Worm (Caenorhabditis elegans) whole organism, L1 larva: ENCODE data around the gene C42C1.19.

Experiments
- C04F5.9 ChIP-seq: sonication (generic microtip); optimal IDR thresholded peaks from 2 replicates; lab custom pipeline; 2016; ENCODE audit warnings: missing genetic modification characterization, missing compliant biosample characterization
- C16A3.4 ChIP-seq: fragments of 150-350 bp; optimal IDR thresholded peaks from 2 replicates; lab custom pipeline; 2014; ENCODE audit warnings: missing biosample characterization, missing genetic modification characterization
- C34B4.2 ChIP-seq: sonication (generic microtip); optimal IDR thresholded peaks from 2 replicates; lab custom pipeline; 2017; ENCODE audit warnings: mild to moderate bottlenecking, missing genetic modification characterization, missing compliant biosample characterization
- F16B12.6 ChIP-seq: fragments of 150-350 bp; optimal IDR thresholded peaks from 2 replicates; lab custom pipeline; 2014; ENCODE audit warnings: missing biosample characterization, missing genetic modification characterization
- Y116A8C.19 ChIP-seq: sonication (generic microtip); optimal IDR thresholded peaks from 2 replicates; lab custom pipeline; 2016; ENCODE audit warnings: missing compliant biosample characterization, missing genetic modification characterization, borderline replicate concordance
- aha-1 ChIP-seq: fragments of 150-350 bp; optimal IDR thresholded peaks from 2 replicates; lab custom pipeline; 2014; ENCODE audit warnings: missing biosample characterization, missing genetic modification characterization
- alr-1 ChIP-seq: fragments of 200-800 bp; sonication (Bioruptor generic); optimal IDR thresholded peaks from 2 replicates; lab custom pipeline; 2018; ENCODE audit warnings: borderline replicate concordance, mild to moderate bottlenecking, missing genetic modification characterization, missing compliant biosample characterization
- aly-2 ChIP-seq: fragments of 150-350 bp; optimal IDR thresholded peaks from 2 replicates; lab custom pipeline; 2014; ENCODE audit warnings: missing biosample characterization, missing genetic modification characterization
- blmp-1 ChIP-seq: fragments of 150-350 bp; optimal IDR thresholded peaks from 2 replicates; lab custom pipeline; 2014; ENCODE audit warnings: missing biosample characterization, missing genetic modification characterization
- ceh-63 ChIP-seq: fragments of 200-800 bp; sonication (Bioruptor generic); optimal IDR thresholded peaks from 2 replicates; lab custom pipeline; 2018; ENCODE audit warnings: mild to moderate bottlenecking, missing genetic modification characterization, missing compliant biosample characterization
- ceh-8 ChIP-seq: fragments of 200-800 bp; sonication (Bioruptor generic); optimal IDR thresholded peaks from 2 replicates; lab custom pipeline; 2018; ENCODE audit warnings: mild to moderate bottlenecking, missing genetic modification characterization, moderate library complexity, missing compliant biosample characterization
- ceh-82 ChIP-seq, 3 experiments: fragments of 150-350 bp in 1 of 3; sonication (generic microtip) in 2 of 3; optimal IDR thresholded peaks; 2 replicates each; lab custom pipeline; 2014 to 2017; ENCODE audit warnings: missing biosample characterization in 3 of 3, missing genetic modification characterization in 3 of 3
- ceh-90 ChIP-seq: sonication (generic microtip); optimal IDR thresholded peaks from 2 replicates; lab custom pipeline; 2016; ENCODE audit warnings: missing genetic modification characterization, missing compliant biosample characterization
- dpl-1 ChIP-seq, 3 experiments: fragments of 150-350 bp in 2 of 3; sonication (generic microtip) in 1 of 3; optimal IDR thresholded peaks; 2 replicates each; lab custom pipeline; 2014 to 2017; ENCODE audit warnings: missing biosample characterization in 3 of 3, missing genetic modification characterization in 3 of 3, missing genetic modification reagents in 3 of 3
- dsc-1 ChIP-seq: sonication (generic microtip); optimal IDR thresholded peaks from 2 replicates; lab custom pipeline; 2016; ENCODE audit warnings: mild to moderate bottlenecking, missing genetic modification characterization, missing compliant biosample characterization
- efl-1 ChIP-seq, 4 experiments: fragments of 150-350 bp; optimal IDR thresholded peaks in 3 of 4; peaks in 1 of 4; 1 replicate in 1 of 4; 2 replicates in 3 of 4; lab custom pipeline; 2014; ENCODE audit warnings: missing biosample characterization in 2 of 4, missing genetic modification characterization in 2 of 4, missing genetic modification reagents in 2 of 4
- efl-3 ChIP-seq: fragments of 200-800 bp; sonication (Bioruptor generic); optimal IDR thresholded peaks from 2 replicates; lab custom pipeline; 2018; ENCODE audit warnings: mild to moderate bottlenecking, missing genetic modification characterization, missing compliant biosample characterization
- egl-13 ChIP-seq: sonication (generic microtip); optimal IDR thresholded peaks from 2 replicates; lab custom pipeline; 2016; ENCODE audit warnings: missing genotype, missing genetic modification reagents, missing genetic modification characterization, missing compliant biosample characterization
- egl-27 ChIP-seq, 2 experiments: fragments of 150-350 bp in 1 of 2; sonication (generic microtip); optimal IDR thresholded peaks; 3 replicates each; lab custom pipeline; 2017 to 2018; ENCODE audit warnings: missing biosample characterization in 2 of 2, missing genetic modification characterization in 2 of 2, missing genetic modification reagents in 2 of 2
- elt-3 ChIP-seq, 6 experiments: fragments of 150-350 bp in 1 of 6; sonication (generic microtip); optimal IDR thresholded peaks; 2 replicates each; lab custom pipeline; 2017 to 2018; ENCODE audit warnings: missing biosample characterization in 6 of 6, missing genetic modification characterization in 6 of 6, inconsistent platforms in 1 of 6
- fkh-4 ChIP-seq: sonication (generic microtip); optimal IDR thresholded peaks from 2 replicates; lab custom pipeline; 2016; ENCODE audit warnings: missing compliant biosample characterization, missing genetic modification characterization, borderline replicate concordance
- fkh-8 ChIP-seq: sonication (generic microtip); optimal IDR thresholded peaks from 2 replicates; lab custom pipeline; 2016; ENCODE audit warnings: mild to moderate bottlenecking, missing genetic modification characterization, missing compliant biosample characterization
- fos-1 ChIP-seq: fragments of 150-350 bp; optimal IDR thresholded peaks from 2 replicates; lab custom pipeline; 2014; ENCODE audit warnings: missing biosample characterization, missing genetic modification characterization
- grh-1 ChIP-seq: fragments of 200-800 bp; sonication (Bioruptor generic); IDR thresholded peaks from 2 replicates; pipeline ENCODE4 v1.3.6; 2022; ENCODE audit warnings: missing genetic modification reagents, missing genetic modification characterization, missing compliant biosample characterization
- hlh-4 ChIP-seq: sonication (generic microtip); optimal IDR thresholded peaks from 2 replicates; lab custom pipeline; 2016; ENCODE audit warnings: mild to moderate bottlenecking, missing genetic modification characterization, missing compliant biosample characterization
- irx-1 ChIP-seq: sonication (generic microtip); optimal IDR thresholded peaks from 2 replicates; lab custom pipeline; 2016; ENCODE audit warnings: missing genetic modification characterization, missing compliant biosample characterization
- isw-1 ChIP-seq: fragments of 200-800 bp; sonication (Bioruptor generic); IDR thresholded peaks from 2 replicates; pipeline ENCODE4 v1.3.6; 2022; ENCODE audit warnings: missing genetic modification characterization, missing compliant biosample characterization
- lin-14 ChIP-seq: fragments of 200-800 bp; sonication (Bioruptor generic); optimal IDR thresholded peaks from 2 replicates; lab custom pipeline; 2018; ENCODE audit warnings: mild to moderate bottlenecking, missing genetic modification characterization, moderate library complexity, missing compliant biosample characterization
- lin-15B ChIP-seq: fragments of 150-350 bp; sonication (generic microtip); optimal IDR thresholded peaks from 3 replicates; lab custom pipeline; 2014; ENCODE audit warnings: missing biosample characterization, missing genetic modification characterization
- lin-35 ChIP-seq, 2 experiments: fragments of 150-350 bp; optimal IDR thresholded peaks; 2 replicates each; lab custom pipeline; 2014; ENCODE audit warnings: missing biosample characterization in 2 of 2, missing genetic modification characterization in 2 of 2, missing genetic modification reagents in 2 of 2
- lir-3 ChIP-seq: sonication (generic microtip); optimal IDR thresholded peaks from 2 replicates; lab custom pipeline; 2016; ENCODE audit warnings: mild to moderate bottlenecking, missing genetic modification characterization, moderate library complexity, missing compliant biosample characterization; ENCODE audit not compliant: poor library complexity
- lsy-2 ChIP-seq, 2 experiments: fragments of 150-350 bp; optimal IDR thresholded peaks; 2 replicates each; lab custom pipeline; 2014; ENCODE audit warnings: missing biosample characterization in 2 of 2, missing genetic modification characterization in 2 of 2
- mab-9 ChIP-seq: fragments of 200-800 bp; sonication (Bioruptor generic); IDR thresholded peaks from 2 replicates; pipeline ENCODE4 v1.3.6; 2022; ENCODE audit warnings: missing genetic modification reagents, missing genetic modification characterization, missing compliant biosample characterization
- mdl-1 ChIP-seq, 2 experiments: fragments of 150-350 bp; optimal IDR thresholded peaks; 2 replicates each; lab custom pipeline; 2014 to 2017; ENCODE audit warnings: missing biosample characterization in 2 of 2, missing genetic modification characterization in 2 of 2, inconsistent platforms in 1 of 2
- mep-1 ChIP-seq: fragments of 150-350 bp; optimal IDR thresholded peaks from 2 replicates; lab custom pipeline; 2014; ENCODE audit warnings: missing biosample characterization, missing genetic modification characterization
- nhr-11 ChIP-seq: fragments of 150-350 bp; optimal IDR thresholded peaks from 2 replicates; lab custom pipeline; 2014; ENCODE audit warnings: missing biosample characterization, missing genetic modification characterization
- nhr-47 ChIP-seq: sonication (generic microtip); optimal IDR thresholded peaks from 2 replicates; lab custom pipeline; 2016; ENCODE audit warnings: mild to moderate bottlenecking, missing genetic modification characterization, moderate library complexity, missing compliant biosample characterization
- nhr-71 ChIP-seq: sonication (generic microtip); optimal IDR thresholded peaks from 2 replicates; lab custom pipeline; 2016; ENCODE audit warnings: mild to moderate bottlenecking, missing genetic modification characterization, moderate library complexity, missing compliant biosample characterization
- nhr-76 ChIP-seq: sonication (generic microtip); optimal IDR thresholded peaks from 2 replicates; lab custom pipeline; 2017; ENCODE audit warnings: missing biosample characterization, missing genetic modification characterization
- nhr-77 ChIP-seq: fragments of 150-350 bp; optimal IDR thresholded peaks from 2 replicates; lab custom pipeline; 2014; ENCODE audit warnings: missing biosample characterization, missing genetic modification characterization
- nhr-84 ChIP-seq: sonication (generic microtip); optimal IDR thresholded peaks from 2 replicates; lab custom pipeline; 2017; ENCODE audit warnings: missing biosample characterization, missing genetic modification characterization
- pag-3 ChIP-seq: sonication (generic microtip); optimal IDR thresholded peaks from 2 replicates; lab custom pipeline; 2017; ENCODE audit warnings: missing genetic modification characterization, mild to moderate bottlenecking, missing compliant biosample characterization, antibody characterized with exemption, borderline replicate concordance; ENCODE audit not compliant: insufficient read depth
- rnt-1 ChIP-seq: sonication (generic microtip); optimal IDR thresholded peaks from 2 replicates; lab custom pipeline; 2016; ENCODE audit warnings: mild to moderate bottlenecking, missing genetic modification characterization, moderate library complexity, missing compliant biosample characterization
- snpc-4 ChIP-seq: fragments of 150-350 bp; optimal IDR thresholded peaks from 2 replicates; lab custom pipeline; 2014; ENCODE audit warnings: missing biosample characterization, missing genetic modification characterization
- sox-4 ChIP-seq: sonication (generic microtip); optimal IDR thresholded peaks from 2 replicates; lab custom pipeline; 2016; ENCODE audit warnings: missing genetic modification characterization, missing compliant biosample characterization
- sptf-1 ChIP-seq: fragments of 150-350 bp; optimal IDR thresholded peaks from 2 replicates; lab custom pipeline; 2014; ENCODE audit warnings: missing biosample characterization, missing genetic modification characterization
- swsn-7 ChIP-seq: sonication (generic microtip); optimal IDR thresholded peaks from 2 replicates; lab custom pipeline; 2016; ENCODE audit warnings: missing genetic modification characterization, missing compliant biosample characterization
- tbx-2 ChIP-seq: sonication (generic microtip); optimal IDR thresholded peaks from 2 replicates; lab custom pipeline; 2016; ENCODE audit warnings: missing genetic modification characterization, missing compliant biosample characterization
- unc-130 ChIP-seq: fragments of 150-350 bp; optimal IDR thresholded peaks from 2 replicates; lab custom pipeline; 2017; ENCODE audit warnings: missing biosample characterization, missing genetic modification characterization, inconsistent platforms
- unc-62 ChIP-seq: fragments of 150-350 bp; optimal IDR thresholded peaks from 2 replicates; lab custom pipeline; 2014; ENCODE audit warnings: missing biosample characterization, missing genetic modification reagents, missing genetic modification characterization
- unc-98 ChIP-seq: fragments of 200-800 bp; sonication (Bioruptor generic); IDR thresholded peaks from 2 replicates; pipeline ENCODE4 v1.3.6; 2022; ENCODE audit warnings: missing genetic modification characterization, missing compliant biosample characterization
- vab-15 ChIP-seq: sonication (generic microtip); optimal IDR thresholded peaks from 2 replicates; lab custom pipeline; 2017; ENCODE audit warnings: missing genotype, mild to moderate bottlenecking, missing genetic modification characterization, missing compliant biosample characterization
- xbp-1 ChIP-seq: sonication (generic microtip); optimal IDR thresholded peaks from 2 replicates; lab custom pipeline; 2016; ENCODE audit warnings: missing genetic modification characterization, missing compliant biosample characterization

C42C1.19 gene

ce11 chrIV:12334708-12335107, 52.2 kb downstream of the C42C1.19 start:
- TF ChIP-seq lin-15B (no peak), alr-1 (tag; lab: Kevin White, UChicago) (no peak), blmp-1 (tag; lab: Kevin White, UChicago) (no peak), efl-3 (no peak), egl-13 (tag; lab: Kevin White, UChicago) (no peak), egl-27 (tag; optimal IDR thresholded peaks at IDR 0.05; lab: Kevin White, UChicago) (no peak), nhr-11 (no peak), mdl-1 (tag; optimal IDR thresholded peaks at IDR 0.05; lab: Kevin White, UChicago) (no peak), C16A3.4 (tag; lab: Kevin White, UChicago) (no peak), isw-1 (GFP tag; lab: Robert Waterston, UW) (no peak), ceh-63 (GFP tag; lab: Kevin White, UChicago) (no peak), elt-3 (tag; optimal IDR thresholded peaks at IDR 0.05; lab: Kevin White, UChicago) (no peak), C04F5.9 (tag; lab: Kevin White, UChicago) (no peak), dsc-1 (tag; lab: Kevin White, UChicago) (no peak), aly-2 (tag; lab: Kevin White, UChicago) (no peak), nhr-71 (tag; lab: Kevin White, UChicago) (peak; percentile 21), lin-35 (GFP tag; optimal IDR thresholded peaks at IDR 0.05; lab: Kevin White, UChicago) (peak; percentile 74 to 82), nhr-76 (no peak), pag-3 (tag; lab: Kevin White, UChicago) (no peak), irx-1 (tag; lab: Kevin White, UChicago) (no peak), ceh-8 (no peak), sptf-1 (no peak), fkh-8 (tag; lab: Kevin White, UChicago) (no peak), unc-62 (GFP tag; lab: Kevin White, UChicago) (no peak), aha-1 (tag; lab: Kevin White, UChicago) (no peak), swsn-7 (tag; lab: Kevin White, UChicago) (peak; percentile 3), F16B12.6 (peak; percentile 80), unc-130 (tag; lab: Kevin White, UChicago) (no peak), unc-98 (no peak), lir-3 (tag; lab: Kevin White, UChicago) (no peak), nhr-77 (tag; lab: Kevin White, UChicago) (no peak), efl-1 (optimal IDR thresholded peaks at IDR 0.05; lab: Kevin White, UChicago) (peak; percentile 73 to 81), efl-1 (GFP tag; optimal IDR thresholded peaks at IDR 0.05 in 1 of 2; lab: Kevin White, UChicago) (peak; percentile 84 to 98), fos-1 (no peak), nhr-84 (no peak), lin-14 (GFP tag; lab: Kevin White, UChicago) (no peak), lsy-2 (tag; optimal IDR thresholded peaks at IDR 0.05; lab: Kevin White, UChicago) (peak; percentile 25 to 43), ceh-90 (tag; lab: Kevin White, UChicago) (no peak), rnt-1 (tag; lab: Kevin White, UChicago) (peak; percentile 26), grh-1 (GFP tag; lab: Robert Waterston, UW) (no peak), dpl-1 (GFP tag; optimal IDR thresholded peaks at IDR 0.05; lab: Kevin White, UChicago) (peak; percentile 73 to 86 (median 85)), hlh-4 (tag; lab: Kevin White, UChicago) (no peak), snpc-4 (tag; lab: Kevin White, UChicago) (no peak), nhr-47 (tag; lab: Kevin White, UChicago) (peak; percentile 24), Y116A8C.19 (tag; lab: Kevin White, UChicago) (no peak), fkh-4 (no peak), mep-1 (tag; lab: Kevin White, UChicago) (peak; percentile 19), tbx-2 (tag; lab: Kevin White, UChicago) (no peak), sox-4 (no peak), mab-9 (GFP tag; lab: Robert Waterston, UW) (no peak), vab-15 (no peak), ceh-82 (tag; optimal IDR thresholded peaks at IDR 0.05; lab: Kevin White, UChicago) (no peak), C34B4.2 (tag; lab: Kevin White, UChicago) (no peak), xbp-1 (tag; lab: Kevin White, UChicago) (no peak)
